Worm (Caenorhabditis elegans) whole organism, L3 larva: ENCODE data around the gene oops-1.

Experiments
- elt-1 ChIP-seq: fragments of 150-350 bp; optimal IDR thresholded peaks from 2 replicates; lab custom pipeline; 2014; ENCODE audit warnings: missing biosample characterization, missing genetic modification characterization
- lin-15B ChIP-seq: fragments of 150-350 bp; optimal IDR thresholded peaks from 2 replicates; lab custom pipeline; 2014; ENCODE audit warnings: missing biosample characterization, missing genetic modification characterization
- nhr-11 ChIP-seq: fragments of 150-350 bp; optimal IDR thresholded peaks from 2 replicates; lab custom pipeline; 2014; ENCODE audit warnings: missing biosample characterization, missing genetic modification characterization

DNA sequence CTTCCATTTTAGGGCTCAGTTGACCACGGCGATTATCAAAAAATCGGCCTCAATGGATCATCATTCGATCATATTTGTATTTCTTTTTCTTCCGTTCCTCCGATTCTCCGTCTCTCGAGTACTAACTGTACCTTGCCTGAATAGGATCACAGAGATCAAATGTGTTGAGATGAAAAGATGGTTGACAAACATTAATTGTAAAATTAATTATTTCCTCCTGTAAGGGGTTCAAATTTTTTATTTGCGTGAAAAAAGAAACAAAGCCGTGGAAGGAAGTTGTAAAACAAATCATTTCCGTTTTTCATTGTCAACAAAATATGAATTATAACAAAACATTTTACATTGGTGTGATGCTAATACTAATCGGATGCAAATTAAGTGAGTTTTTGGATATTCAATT lies 22.9 kb downstream of the oops-1 start, which contains the start of gene C31H1.2:
- no peak for TF ChIP-seq elt-1
- TF ChIP-seq nhr-11 (tag; lab: Kevin White, UChicago): no peak
- no peak for TF ChIP-seq lin-15B (tag; lab: Kevin White, UChicago)
